Fruit fly (Drosophila melanogaster): ENCODE results near the gene mwh.

mwh gene

DNA sequence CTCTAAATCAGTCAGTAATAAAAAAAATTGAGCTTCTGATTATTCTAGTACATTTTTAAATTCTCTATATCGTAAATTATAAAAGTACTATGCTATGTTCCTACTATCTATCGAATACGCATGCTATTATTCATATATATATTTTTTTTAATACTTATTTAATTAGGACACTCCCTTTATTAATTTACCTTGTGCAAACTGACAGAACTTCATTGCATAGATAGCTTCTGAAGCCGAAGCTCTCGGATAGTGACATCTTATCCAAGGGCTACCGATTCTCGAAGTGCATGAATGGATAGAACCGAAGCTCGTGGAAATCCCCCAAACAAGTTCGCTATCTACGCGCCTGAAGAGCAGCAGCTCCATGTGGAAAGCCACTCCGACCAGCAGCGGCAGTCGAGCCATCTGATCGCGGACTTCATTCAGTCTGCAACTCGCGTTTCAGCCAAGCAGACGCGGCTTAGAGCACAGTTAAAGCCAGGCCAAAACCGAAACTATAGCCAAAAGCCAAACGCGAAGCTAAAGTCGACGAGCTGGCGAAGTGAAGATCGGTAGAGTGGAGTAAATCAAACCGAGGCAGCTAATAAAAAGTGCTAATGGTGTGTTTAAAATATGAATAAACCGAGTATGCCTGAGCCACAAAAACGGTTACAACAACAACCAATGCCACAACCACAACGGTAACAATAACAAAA, at the start of gene mwh:
mwh (plus strand) TSS at position 430 of the 695 bp plus-strand sequence.
- no peak for TF ChIP-seq CG17801 (GFP tag; optimal IDR thresholded peaks at IDR 0.05; ENCODE audit: partially characterized antibody)

DNA sequence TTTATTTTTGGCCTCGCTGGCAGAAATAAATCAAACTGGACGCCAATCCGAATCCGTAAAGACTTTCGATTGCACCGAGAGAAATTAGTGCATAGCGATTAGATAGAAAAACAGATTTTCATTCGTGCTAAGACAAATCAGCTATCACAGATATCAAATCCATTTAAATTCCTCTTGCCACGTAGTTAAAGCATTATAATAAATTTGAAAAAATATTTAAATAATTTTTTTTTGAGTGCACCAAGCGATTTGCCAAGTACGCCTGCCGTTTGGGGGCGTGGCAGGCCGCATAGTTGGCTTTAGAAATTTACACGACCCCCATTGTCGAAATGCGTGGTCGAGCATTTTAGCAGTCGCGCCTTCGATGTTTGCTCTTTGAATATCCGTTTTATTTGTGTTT, 48.9 kb upstream of the mwh start:
- TF ChIP-seq CG17801 (GFP tag; optimal IDR thresholded peaks at IDR 0.05; ENCODE audit: partially characterized antibody) = no peak

DNA sequence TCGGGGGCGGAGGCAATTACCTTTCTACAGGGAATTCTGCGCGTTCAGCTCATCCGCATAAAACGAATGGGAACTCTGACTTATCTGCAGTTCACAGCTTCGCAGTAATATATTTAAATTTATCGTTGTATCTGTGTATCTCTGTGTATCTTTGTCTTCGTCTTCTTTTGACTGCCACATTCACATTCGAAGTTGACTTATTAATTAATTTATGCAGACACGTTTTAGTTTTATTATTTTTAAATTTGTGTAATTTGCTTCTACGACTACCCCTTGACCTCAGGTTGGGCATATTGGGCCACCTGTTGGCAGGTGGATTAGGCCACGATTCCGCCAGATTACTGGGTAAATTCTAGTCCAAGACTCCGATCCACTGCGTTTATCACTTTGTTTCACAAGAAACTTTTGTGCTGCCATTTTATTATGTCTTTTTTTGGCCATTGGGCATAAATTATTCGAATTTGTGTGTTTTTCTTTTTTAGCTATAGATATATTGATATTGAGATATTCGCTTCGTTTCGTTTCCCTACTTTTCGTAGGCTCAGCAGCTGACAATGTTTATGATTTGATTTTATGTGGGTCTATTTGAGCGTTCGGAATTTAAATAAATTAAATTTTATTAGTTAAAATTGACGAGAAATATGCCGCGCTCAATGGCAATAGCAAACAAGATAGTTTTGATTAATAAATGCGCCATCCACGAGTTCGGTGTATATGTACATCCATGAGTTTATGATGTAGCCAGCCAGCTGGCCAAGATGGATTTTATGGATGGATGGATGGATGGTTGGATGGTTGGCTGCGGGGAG, 47.8 kb upstream of the mwh start:
- no peak for TF ChIP-seq CG17801 (GFP tag; optimal IDR thresholded peaks at IDR 0.05; ENCODE audit: partially characterized antibody)

DNA sequence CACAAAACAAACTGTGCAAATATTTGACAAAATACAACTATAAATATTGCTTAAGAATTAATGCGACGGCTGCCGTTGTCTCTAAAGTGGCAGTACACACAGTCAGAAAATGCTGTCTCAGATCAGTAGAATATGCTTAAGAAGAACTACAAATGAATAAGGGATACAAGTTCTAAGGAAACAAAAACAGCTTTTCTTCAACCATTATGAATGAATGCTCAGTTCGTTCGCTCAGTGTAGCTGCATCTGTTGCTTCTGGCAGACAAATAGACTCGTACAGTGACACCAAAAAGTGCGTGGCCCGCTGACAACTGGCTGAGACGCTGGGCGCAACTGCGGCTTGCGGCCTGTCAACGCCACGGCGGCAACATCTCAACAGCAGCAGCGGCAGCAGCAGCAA, 34.8 kb upstream of the mwh start:
- TF ChIP-seq CG17801 (GFP tag; optimal IDR thresholded peaks at IDR 0.05; ENCODE audit: partially characterized antibody) = no peak

DNA sequence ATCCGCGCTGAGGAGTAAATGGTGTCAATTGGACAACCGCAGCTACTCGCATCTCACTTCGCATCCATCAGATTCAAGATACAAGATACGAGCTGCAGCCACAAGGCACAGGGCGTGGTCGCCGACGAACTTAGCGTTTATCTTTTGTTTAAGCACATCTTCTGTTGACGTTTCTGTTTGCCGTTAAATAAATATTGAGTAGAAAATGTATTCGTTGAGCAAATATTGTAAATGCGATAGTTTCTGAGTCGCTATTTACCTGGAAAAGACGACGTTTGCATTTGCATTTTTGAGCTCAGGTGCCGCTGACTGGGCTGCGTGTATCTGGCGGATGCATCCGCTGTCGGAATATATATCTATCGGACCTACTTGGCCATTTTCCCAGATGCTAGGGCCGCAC, 34.3 kb upstream of the mwh start:
- TF ChIP-seq CG17801 (GFP tag; optimal IDR thresholded peaks at IDR 0.05; ENCODE audit: partially characterized antibody) = no peak

DNA sequence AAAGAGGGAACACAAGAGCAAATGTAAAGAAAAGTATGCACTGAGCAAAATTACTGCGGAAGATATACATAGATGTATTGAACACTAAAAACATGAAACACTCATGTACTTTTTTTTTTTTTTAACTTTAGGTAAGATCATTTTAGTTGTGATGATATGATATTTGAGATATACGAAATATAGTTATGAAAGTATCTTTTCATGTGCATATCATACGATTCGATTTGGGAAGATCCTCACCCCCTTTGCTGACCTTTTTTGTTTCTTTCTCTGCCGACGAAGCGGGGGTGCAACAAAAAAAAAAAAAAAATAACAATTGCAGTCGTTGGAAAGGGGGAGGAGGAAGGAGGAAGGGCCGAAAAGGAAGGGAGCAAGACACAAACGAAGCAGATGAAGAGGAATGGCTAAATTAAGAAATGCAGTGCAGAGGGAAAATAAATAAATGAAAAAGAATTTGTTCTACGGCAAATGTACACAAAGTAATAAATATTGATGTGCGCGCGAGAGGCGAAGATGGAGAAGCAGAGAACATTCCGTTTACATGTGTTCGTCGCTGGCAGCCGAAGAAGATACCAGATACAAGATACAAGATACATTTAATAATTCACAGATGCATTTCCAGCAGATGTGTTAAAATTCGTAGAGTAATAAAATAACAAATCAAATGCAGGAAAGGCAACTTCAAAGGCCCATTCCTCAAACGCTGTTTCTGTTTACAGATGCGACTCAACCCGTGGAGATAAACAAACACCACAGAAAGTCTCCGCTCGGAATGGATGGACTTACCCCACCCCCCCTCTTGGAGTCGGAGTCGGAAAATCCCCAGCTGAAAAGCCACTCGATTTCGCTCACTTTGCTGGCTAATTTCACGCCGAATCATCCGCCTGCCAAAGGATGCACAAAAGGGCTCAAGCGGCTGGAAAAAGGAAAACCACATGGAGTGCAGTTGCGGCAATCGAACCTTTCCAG, 33.4 kb upstream of the mwh start:
- no peak for TF ChIP-seq CG17801 (GFP tag; optimal IDR thresholded peaks at IDR 0.05; ENCODE audit: partially characterized antibody)

DNA sequence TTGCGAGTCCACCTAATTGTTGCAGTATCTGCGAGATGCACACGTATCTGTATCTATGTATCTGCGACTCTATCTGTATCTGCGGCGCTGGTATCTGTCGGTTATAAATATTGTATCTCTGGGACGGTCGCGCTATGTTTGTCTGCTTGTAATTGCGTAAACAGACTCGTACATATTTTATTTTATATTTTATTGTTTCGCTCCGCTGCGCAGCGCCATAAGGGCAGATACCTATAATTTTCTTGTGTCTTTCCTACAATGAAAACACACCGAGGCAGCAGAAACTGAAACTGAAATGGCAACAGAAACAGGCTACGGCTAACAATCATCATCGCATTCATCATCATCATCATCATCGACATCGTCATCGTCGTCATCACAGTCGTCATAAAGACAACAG, 32.1 kb upstream of the mwh start:
- TF ChIP-seq CG17801 (GFP tag; optimal IDR thresholded peaks at IDR 0.05; ENCODE audit: partially characterized antibody) = no peak

DNA sequence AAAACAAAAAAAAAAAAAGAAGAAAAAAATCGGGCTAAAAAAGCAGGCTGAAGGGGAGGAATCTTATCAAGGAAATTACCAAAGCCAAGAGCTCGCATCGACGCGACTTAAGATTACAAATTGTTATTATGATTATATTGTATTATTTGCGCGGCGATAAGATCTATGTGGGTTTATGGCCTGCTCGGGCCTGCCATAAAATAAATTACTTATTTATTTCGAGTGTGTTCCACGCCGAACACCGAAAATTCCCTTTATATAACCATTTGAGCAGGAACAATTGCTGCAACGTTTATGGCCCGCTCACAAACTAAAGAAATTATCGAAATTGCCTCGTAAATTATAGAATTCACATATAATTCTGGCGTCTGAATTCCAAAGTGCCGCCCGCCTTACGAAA, 31.0 kb upstream of the mwh start:
- no peak for TF ChIP-seq CG17801 (GFP tag; optimal IDR thresholded peaks at IDR 0.05; ENCODE audit: partially characterized antibody)

DNA sequence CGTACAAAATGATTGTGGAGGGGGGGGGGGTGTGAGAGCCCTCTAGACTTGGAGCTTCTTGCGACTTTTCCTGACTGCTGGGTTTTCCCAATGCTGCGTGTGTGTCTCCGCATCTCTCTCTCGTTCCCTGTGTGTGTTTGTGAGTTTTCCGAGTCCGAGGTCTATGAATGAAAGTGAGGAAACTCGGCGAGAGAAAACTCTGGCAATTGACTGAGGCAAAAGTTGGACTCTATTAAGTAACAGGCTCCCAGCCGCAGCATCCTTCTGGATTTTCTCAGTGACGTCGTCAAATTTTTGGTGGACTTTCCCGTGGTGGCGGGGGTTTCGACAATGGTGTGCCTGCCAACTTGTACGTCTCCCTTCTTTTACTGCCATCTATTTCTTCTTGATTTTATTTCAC, 30.0 kb upstream of the mwh start:
- TF ChIP-seq CG17801 (GFP tag; optimal IDR thresholded peaks at IDR 0.05; ENCODE audit: partially characterized antibody) = no peak

DNA sequence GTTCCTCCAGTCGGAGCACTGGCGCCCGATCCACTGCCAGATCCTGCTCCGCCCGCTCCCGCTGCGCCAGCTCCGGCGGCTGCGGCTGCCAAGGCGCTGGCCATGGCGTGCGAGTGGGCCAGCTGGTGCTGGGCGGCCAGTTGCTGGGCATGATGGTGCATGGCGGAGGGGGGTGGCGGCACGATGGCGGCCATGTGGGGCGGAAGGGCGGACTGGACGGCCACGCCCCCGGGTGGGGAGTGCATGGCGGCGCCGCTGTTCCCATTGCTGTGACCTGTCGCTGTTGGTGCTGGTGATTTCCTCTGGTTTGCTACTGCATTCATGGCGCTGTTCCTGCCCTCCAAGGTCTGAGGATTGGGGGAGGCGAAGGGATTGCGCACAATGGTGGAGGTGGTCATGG, 27.7 kb upstream of the mwh start:
- TF ChIP-seq CG17801 (GFP tag; optimal IDR thresholded peaks at IDR 0.05; ENCODE audit: partially characterized antibody) = no peak

DNA sequence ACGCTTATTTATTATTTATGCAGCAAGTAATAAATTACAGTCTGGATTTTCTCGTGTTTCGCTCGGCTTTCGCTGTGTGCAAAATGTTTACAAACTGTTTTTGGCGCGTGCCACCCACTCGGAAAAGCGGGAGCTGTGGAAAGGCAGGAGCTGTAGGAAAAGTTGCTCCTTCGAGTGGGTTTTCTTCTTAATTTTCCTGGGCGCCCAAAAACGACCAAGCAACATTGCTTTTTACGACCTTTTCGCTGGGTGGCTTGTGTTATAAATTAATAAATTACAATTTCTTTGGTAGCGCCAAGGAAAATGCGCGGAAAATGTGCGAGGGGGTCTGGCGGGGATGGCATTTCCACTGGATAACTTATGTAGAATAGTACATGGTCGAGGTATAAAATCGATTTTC, 24.1 kb upstream of the mwh start:
- TF ChIP-seq CG17801 (GFP tag; optimal IDR thresholded peaks at IDR 0.05; ENCODE audit: partially characterized antibody) = no peak

DNA sequence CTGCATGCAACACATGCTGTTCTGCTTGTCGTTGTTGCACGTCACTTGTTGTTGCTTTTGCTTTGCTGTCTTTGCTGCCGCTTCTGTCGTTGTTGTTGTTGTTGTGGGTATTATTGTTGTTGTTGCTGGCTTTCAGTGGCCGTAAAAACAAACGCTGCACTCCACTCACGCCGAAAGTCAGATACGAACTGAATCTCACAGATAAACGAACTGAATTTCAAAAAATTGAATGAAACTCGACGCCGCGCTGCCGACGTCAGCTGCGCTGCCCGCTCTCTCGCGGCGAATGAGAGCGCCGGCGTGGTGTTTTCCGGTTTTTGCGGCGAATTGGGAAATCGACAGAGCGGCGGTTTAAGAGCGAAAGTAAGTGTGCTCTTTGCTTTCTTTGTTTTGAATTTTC, 23.5 kb upstream of the mwh start, which contains the start of gene bab2:
bab2 (minus strand) TSS at position 192 of the 400 bp plus-strand sequence.
- no peak for TF ChIP-seq CG17801 (GFP tag; optimal IDR thresholded peaks at IDR 0.05; ENCODE audit: partially characterized antibody)

DNA sequence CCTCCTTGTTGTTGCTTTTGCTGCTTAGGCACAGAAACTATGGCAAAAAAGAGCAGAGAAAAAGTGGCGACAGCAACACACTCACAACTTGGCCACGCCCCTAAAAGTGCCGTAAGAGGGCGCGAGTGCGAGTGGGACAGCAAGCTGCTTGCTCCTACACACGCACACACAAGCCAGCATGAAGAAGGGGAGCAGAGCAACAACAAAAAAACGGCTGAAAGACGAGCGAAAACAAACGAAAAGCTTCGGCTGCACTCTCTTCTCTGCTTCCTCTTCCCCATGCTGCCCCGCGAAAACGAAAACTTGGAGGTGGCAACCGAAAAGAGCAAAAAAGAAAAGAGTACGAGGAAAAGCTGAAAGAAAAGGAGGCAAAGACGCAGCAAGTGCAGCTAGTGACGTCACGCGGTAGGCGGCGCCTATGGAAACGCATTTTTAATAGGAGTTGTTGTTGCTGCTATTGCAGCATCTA, 22.4 kb upstream of the mwh start:
- TF ChIP-seq CG17801 (GFP tag; optimal IDR thresholded peaks at IDR 0.05; ENCODE audit: partially characterized antibody) = no peak

DNA sequence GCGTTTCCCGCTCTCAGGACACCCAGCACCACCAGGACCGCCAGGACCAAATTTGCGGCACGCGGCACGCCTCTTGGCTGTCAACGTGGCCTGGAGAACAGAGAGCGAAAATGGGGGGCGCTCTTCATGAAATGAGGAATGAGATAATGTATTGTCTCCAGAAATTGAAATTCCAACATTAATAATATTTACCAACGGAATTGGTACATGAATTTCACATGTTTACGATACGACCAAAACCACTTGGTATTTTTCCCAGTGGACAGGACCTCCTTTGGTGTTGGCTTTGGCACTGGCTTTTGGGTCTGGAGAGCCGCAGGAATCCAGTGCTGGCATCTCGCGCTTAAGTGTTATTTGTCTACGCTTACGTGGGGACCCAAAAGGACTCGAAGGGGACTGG, 17.1 kb upstream of the mwh start:
- no peak for TF ChIP-seq CG17801 (GFP tag; optimal IDR thresholded peaks at IDR 0.05; ENCODE audit: partially characterized antibody)
